Fruit fly (Drosophila melanogaster): ENCODE measurements around the gene mew.

Gene mew

DNA sequence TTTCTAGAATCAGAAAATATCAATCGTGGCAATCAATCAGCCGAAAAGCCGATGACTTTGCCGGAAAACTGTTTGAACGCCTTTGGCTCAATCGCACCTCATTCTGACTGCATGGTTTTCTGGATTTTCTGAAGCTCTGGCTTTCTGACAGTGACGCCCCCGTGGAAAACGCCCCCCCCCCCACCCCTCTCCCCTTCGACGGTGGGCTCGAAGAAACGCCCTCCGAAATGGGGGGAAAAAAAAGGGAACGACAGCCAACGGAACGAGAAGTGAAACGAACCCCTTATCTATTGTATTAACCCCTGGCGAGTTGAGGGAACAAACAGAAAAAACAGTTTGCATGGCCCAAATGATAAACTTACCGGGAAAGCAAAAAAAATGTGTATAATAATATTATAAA, 9.8 kb downstream of the mew start (continued):
- TF ChIP-seq onecut (GFP tag; IDR thresholded peaks at IDR 0.05) (no peak), Dip2 (GFP tag; IDR thresholded peaks at IDR 0.05) (no peak), sisA (GFP tag; IDR thresholded peaks at IDR 0.05) (no peak), corto (GFP tag; optimal IDR thresholded peaks at IDR 0.05) (no peak), CG2889 (GFP tag; IDR thresholded peaks at IDR 0.05) (no peak), sna (GFP tag; IDR thresholded peaks at IDR 0.05; ENCODE audit: partially characterized antibody) (no peak), CG32532 (GFP tag; IDR thresholded peaks at IDR 0.05) (no peak), wdn (GFP tag; IDR thresholded peaks at IDR 0.05) (no peak), psq (GFP tag; optimal IDR thresholded peaks at IDR 0.05) (no peak), gsb-n (tag; optimal IDR thresholded peaks at IDR 0.05) (no peak), Usf (GFP tag; optimal IDR thresholded peaks at IDR 0.05) (no peak), jing (GFP tag; optimal IDR thresholded peaks at IDR 0.05) (no peak), CG5180 (GFP tag; optimal IDR thresholded peaks at IDR 0.05) (peak; percentile 34), lab (GFP tag; optimal IDR thresholded peaks at IDR 0.05) (peak; percentile 47), CG15073 (GFP tag; optimal IDR thresholded peaks at IDR 0.05) (no peak), da (GFP tag; optimal IDR thresholded peaks at IDR 0.05) (no peak), CG12299 (tag; optimal IDR thresholded peaks at IDR 0.05) (no peak), tin (GFP tag; optimal IDR thresholded peaks at IDR 0.05) (no peak), ci (GFP tag; IDR thresholded peaks at IDR 0.05) (peak; percentile 45; the same call in 1 of the 3 replicates), dm (GFP tag; optimal IDR thresholded peaks at IDR 0.05) (no peak), vfl (GFP tag; optimal IDR thresholded peaks at IDR 0.05) (no peak), HmgZ (tag; optimal IDR thresholded peaks at IDR 0.05) (no peak), CG15514 (GFP tag; optimal IDR thresholded peaks at IDR 0.05) (no peak), HLH4C (GFP tag; IDR thresholded peaks at IDR 0.05; ENCODE audit: partially characterized antibody) (no peak), CG32767 (GFP tag; IDR thresholded peaks at IDR 0.05) (no peak), CG33557 (GFP tag; optimal IDR thresholded peaks at IDR 0.05) (no peak), CG17359 (tag; optimal IDR thresholded peaks at IDR 0.05) (no peak), unpg (GFP tag; optimal IDR thresholded peaks at IDR 0.05) (no peak), pfk (GFP tag; optimal IDR thresholded peaks at IDR 0.05) (peak; percentile 58), sug (tag; optimal IDR thresholded peaks at IDR 0.05) (peak; percentile 28), toy (GFP tag; IDR thresholded peaks at IDR 0.05) (no peak), Nf-YB (GFP tag; optimal IDR thresholded peaks at IDR 0.05) (no peak), CG14050 (GFP tag; IDR thresholded peaks at IDR 0.05) (no peak), Optix (GFP tag; IDR thresholded peaks at IDR 0.05) (no peak)

DNA sequence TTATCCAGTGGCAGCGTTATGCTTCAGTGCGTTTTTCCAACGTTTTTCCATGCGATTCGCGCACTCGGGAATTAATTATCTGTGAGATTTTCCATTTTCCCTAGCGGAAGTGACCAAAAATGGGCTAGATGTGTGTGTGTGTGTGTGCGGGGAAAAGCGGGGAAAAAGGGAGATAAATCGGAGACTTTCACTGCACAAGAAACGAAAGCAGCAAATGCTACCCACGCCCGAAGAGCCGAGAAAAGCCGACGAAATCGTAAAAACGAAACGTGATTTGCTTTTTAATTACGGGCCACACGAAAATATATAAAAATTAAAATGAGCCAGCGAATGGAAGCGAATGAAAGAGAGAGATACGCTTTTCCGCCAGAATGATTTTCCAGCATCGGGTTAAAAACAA, 10.5 kb downstream of the mew start:
- TF ChIP-seq dan (GFP tag; IDR thresholded peaks at IDR 0.05) (no peak), Scr (GFP tag; IDR thresholded peaks at IDR 0.05; ENCODE audit: partially characterized antibody) (no peak), CG13296 (GFP tag; optimal IDR thresholded peaks at IDR 0.05) (no peak), HLH4C (GFP tag; IDR thresholded peaks at IDR 0.05; ENCODE audit: partially characterized antibody) (0 out of 3 replicates have a peak, but pooled peaks have one; percentile 39), CG18476 (GFP tag; optimal IDR thresholded peaks at IDR 0.05) (no peak), cg (GFP tag; optimal IDR thresholded peaks at IDR 0.05) (peak; percentile 6), sr (GFP tag; IDR thresholded peaks at IDR 0.05) (peak; percentile 18; the same call in 1 of the 3 replicates), Deaf1 (tag; optimal IDR thresholded peaks at IDR 0.05) (peak; percentile 70), Blimp-1 (GFP tag; optimal IDR thresholded peaks at IDR 0.05) (peak; percentile 89), CG1602 (GFP tag; optimal IDR thresholded peaks at IDR 0.05) (no peak), CG16779 (GFP tag; IDR thresholded peaks at IDR 0.05) (no peak), CG7745 (tag; optimal IDR thresholded peaks at IDR 0.05) (peak; percentile 5), crol (GFP tag; IDR thresholded peaks at IDR 0.05) (peak; percentile 44; the same call in 1 of the 2 replicates), ERR (GFP tag; optimal IDR thresholded peaks at IDR 0.05) (no peak)
